Fruit fly (Drosophila melanogaster) whole organism: ENCODE results near the gene CG14669.

ENCODE experiments used
- CG8478 ChIP-seq: fragments of >200 bp; optimal IDR thresholded peaks from 2 replicates; lab custom pipeline; 2018; ENCODE audit warnings: inconsistent platforms
- Dll ChIP-seq: fragments of >200 bp; optimal IDR thresholded peaks from 2 replicates; lab custom pipeline; 2017
- EcR ChIP-seq, 2 experiments: fragments of >200 bp; optimal IDR thresholded peaks; 2 replicates each; lab custom pipeline; 2017; ENCODE audit warnings: missing biosample characterization in 2 of 2, missing genetic modification characterization in 2 of 2, missing genetic modification reagents in 2 of 2
- psq ChIP-seq: fragments of >200 bp; optimal IDR thresholded peaks from 2 replicates; lab custom pipeline; 2017
- usp ChIP-seq: fragments of >200 bp; optimal IDR thresholded peaks from 2 replicates; lab custom pipeline; 2017; ENCODE audit warnings: missing biosample characterization, missing genetic modification characterization, mixed read lengths

dm6 chr3R:5387564-5387963, 26.8 kb upstream of the CG14669 start, which contains the start of gene CG14668:
- TF ChIP-seq Dll (no peak), CG8478 (lab: Kevin White, UChicago) (no peak), usp (GFP tag; lab: Kevin White, UChicago) (no peak), EcR (GFP tag; optimal IDR thresholded peaks at IDR 0.05; lab: Kevin White, UChicago) (no peak), psq (lab: Kevin White, UChicago) (no peak)
